Worm (Caenorhabditis elegans): ENCODE data around the gene mdt-15.

- TF ChIP-seq ZK185.1 (tag; optimal IDR thresholded peaks at IDR 0.05; ENCODE audit: poor library complexity, severe bottlenecking) (peak; percentile 42), unc-62 (GFP tag; optimal IDR thresholded peaks at IDR 0.05) (no peak), lin-35 (GFP tag; optimal IDR thresholded peaks at IDR 0.05) (peak in 1 of 3 experiments; percentile 56), F57A8.1 (GFP tag; optimal IDR thresholded peaks at IDR 0.05) (no peak), him-1 (tag; optimal IDR thresholded peaks at IDR 0.05) (no peak), B0261.1 (tag; optimal IDR thresholded peaks at IDR 0.05) (no peak), nhr-90 (tag; optimal IDR thresholded peaks at IDR 0.05) (peak; percentile 57), rec-8 (tag; optimal IDR thresholded peaks at IDR 0.05) (no peak)
Observed at ce11 chrIII:5874263-5874662, 40.7 kb upstream of the mdt-15 start.

Measured in whole organism, young adult.